Worm (Caenorhabditis elegans) whole organism, L1 larva: Measurements from ENCODE around the gene gst-31.
A peak's percentile ranks its signal among the peaks of the same experiment; 100 is the strongest.

ENCODE experiments used
- C04F5.9 ChIP-seq: sonication (generic microtip); optimal IDR thresholded peaks from 2 replicates; lab custom pipeline; 2016; ENCODE audit warnings: missing genetic modification characterization, missing compliant biosample characterization
- C34B4.2 ChIP-seq: sonication (generic microtip); optimal IDR thresholded peaks from 2 replicates; lab custom pipeline; 2017; ENCODE audit warnings: mild to moderate bottlenecking, missing genetic modification characterization, missing compliant biosample characterization
- alr-1 ChIP-seq: fragments of 200-800 bp; sonication (Bioruptor generic); optimal IDR thresholded peaks from 2 replicates; lab custom pipeline; 2018; ENCODE audit warnings: borderline replicate concordance, mild to moderate bottlenecking, missing genetic modification characterization, missing compliant biosample characterization
- aly-2 ChIP-seq: fragments of 150-350 bp; optimal IDR thresholded peaks from 2 replicates; lab custom pipeline; 2014; ENCODE audit warnings: missing biosample characterization, missing genetic modification characterization
- blmp-1 ChIP-seq: fragments of 150-350 bp; optimal IDR thresholded peaks from 2 replicates; lab custom pipeline; 2014; ENCODE audit warnings: missing biosample characterization, missing genetic modification characterization
- ceh-82 ChIP-seq, 3 experiments: fragments of 150-350 bp in 1 of 3; sonication (generic microtip) in 2 of 3; optimal IDR thresholded peaks; 2 replicates each; lab custom pipeline; 2014 to 2017; ENCODE audit warnings: missing biosample characterization in 3 of 3, missing genetic modification characterization in 3 of 3
- efl-1 ChIP-seq, 4 experiments: fragments of 150-350 bp; optimal IDR thresholded peaks in 3 of 4; peaks in 1 of 4; 1 replicate in 1 of 4; 2 replicates in 3 of 4; lab custom pipeline; 2014; ENCODE audit warnings: missing biosample characterization in 2 of 4, missing genetic modification characterization in 2 of 4, missing genetic modification reagents in 2 of 4
- egl-27 ChIP-seq, 2 experiments: fragments of 150-350 bp in 1 of 2; sonication (generic microtip); optimal IDR thresholded peaks; 3 replicates each; lab custom pipeline; 2017 to 2018; ENCODE audit warnings: missing biosample characterization in 2 of 2, missing genetic modification characterization in 2 of 2, missing genetic modification reagents in 2 of 2
- elt-2 ChIP-seq: sonication (generic microtip); optimal IDR thresholded peaks from 2 replicates; lab custom pipeline; 2016; ENCODE audit warnings: missing genetic modification characterization, mild to moderate bottlenecking, inconsistent platforms, missing compliant biosample characterization, missing genetic modification reagents
- ets-5 ChIP-seq: fragments of 200-800 bp; sonication (Bioruptor generic); IDR thresholded peaks from 2 replicates; pipeline ENCODE4 v1.3.6; 2022; ENCODE audit warnings: missing genetic modification characterization, missing compliant biosample characterization
- fkh-4 ChIP-seq: sonication (generic microtip); optimal IDR thresholded peaks from 2 replicates; lab custom pipeline; 2016; ENCODE audit warnings: missing compliant biosample characterization, missing genetic modification characterization, borderline replicate concordance
- fkh-8 ChIP-seq: sonication (generic microtip); optimal IDR thresholded peaks from 2 replicates; lab custom pipeline; 2016; ENCODE audit warnings: mild to moderate bottlenecking, missing genetic modification characterization, missing compliant biosample characterization
- hlh-17 ChIP-seq: fragments of 200-800 bp; sonication (Bioruptor generic); optimal IDR thresholded peaks from 2 replicates; lab custom pipeline; 2018; ENCODE audit warnings: missing genetic modification characterization, mild to moderate bottlenecking, missing compliant biosample characterization, moderate library complexity, borderline replicate concordance
- hlh-4 ChIP-seq: sonication (generic microtip); optimal IDR thresholded peaks from 2 replicates; lab custom pipeline; 2016; ENCODE audit warnings: mild to moderate bottlenecking, missing genetic modification characterization, missing compliant biosample characterization
- irx-1 ChIP-seq: sonication (generic microtip); optimal IDR thresholded peaks from 2 replicates; lab custom pipeline; 2016; ENCODE audit warnings: missing genetic modification characterization, missing compliant biosample characterization
- isw-1 ChIP-seq: fragments of 200-800 bp; sonication (Bioruptor generic); IDR thresholded peaks from 2 replicates; pipeline ENCODE4 v1.3.6; 2022; ENCODE audit warnings: missing genetic modification characterization, missing compliant biosample characterization
- lin-14 ChIP-seq: fragments of 200-800 bp; sonication (Bioruptor generic); optimal IDR thresholded peaks from 2 replicates; lab custom pipeline; 2018; ENCODE audit warnings: mild to moderate bottlenecking, missing genetic modification characterization, moderate library complexity, missing compliant biosample characterization
- lin-35 ChIP-seq, 2 experiments: fragments of 150-350 bp; optimal IDR thresholded peaks; 2 replicates each; lab custom pipeline; 2014; ENCODE audit warnings: missing biosample characterization in 2 of 2, missing genetic modification characterization in 2 of 2, missing genetic modification reagents in 2 of 2
- lsy-2 ChIP-seq, 2 experiments: fragments of 150-350 bp; optimal IDR thresholded peaks; 2 replicates each; lab custom pipeline; 2014; ENCODE audit warnings: missing biosample characterization in 2 of 2, missing genetic modification characterization in 2 of 2
- mdl-1 ChIP-seq, 2 experiments: fragments of 150-350 bp; optimal IDR thresholded peaks; 2 replicates each; lab custom pipeline; 2014 to 2017; ENCODE audit warnings: missing biosample characterization in 2 of 2, missing genetic modification characterization in 2 of 2, inconsistent platforms in 1 of 2
- nhr-19 ChIP-seq: fragments of 200-800 bp; sonication (Bioruptor generic); conservative IDR thresholded peaks from 2 replicates; pipeline ENCODE4 v1.3.6; 2022; ENCODE audit warnings: missing genetic modification characterization, missing compliant biosample characterization
- nhr-237 ChIP-seq: fragments of 150-350 bp; optimal IDR thresholded peaks from 2 replicates; lab custom pipeline; 2014; ENCODE audit warnings: missing biosample characterization, missing genetic modification characterization
- nhr-71 ChIP-seq: sonication (generic microtip); optimal IDR thresholded peaks from 2 replicates; lab custom pipeline; 2016; ENCODE audit warnings: mild to moderate bottlenecking, missing genetic modification characterization, moderate library complexity, missing compliant biosample characterization
- nhr-77 ChIP-seq: fragments of 150-350 bp; optimal IDR thresholded peaks from 2 replicates; lab custom pipeline; 2014; ENCODE audit warnings: missing biosample characterization, missing genetic modification characterization
- nhr-84 ChIP-seq: sonication (generic microtip); optimal IDR thresholded peaks from 2 replicates; lab custom pipeline; 2017; ENCODE audit warnings: missing biosample characterization, missing genetic modification characterization
- nhr-90 ChIP-seq: sonication (generic microtip); optimal IDR thresholded peaks from 2 replicates; lab custom pipeline; 2016; ENCODE audit warnings: mild to moderate bottlenecking, missing genetic modification characterization, missing compliant biosample characterization; ENCODE audit not compliant: poor library complexity
- pag-3 ChIP-seq: sonication (generic microtip); optimal IDR thresholded peaks from 2 replicates; lab custom pipeline; 2017; ENCODE audit warnings: missing genetic modification characterization, mild to moderate bottlenecking, missing compliant biosample characterization, antibody characterized with exemption, borderline replicate concordance; ENCODE audit not compliant: insufficient read depth
- pqm-1 ChIP-seq: sonication (generic microtip); optimal IDR thresholded peaks from 3 replicates; lab custom pipeline; 2017; ENCODE audit warnings: missing biosample characterization, missing genetic modification characterization
- skn-1 ChIP-seq: fragments of 150-350 bp; optimal IDR thresholded peaks from 2 replicates; lab custom pipeline; 2014; ENCODE audit warnings: missing biosample characterization, missing genetic modification characterization
- snpc-4 ChIP-seq: fragments of 150-350 bp; optimal IDR thresholded peaks from 2 replicates; lab custom pipeline; 2014; ENCODE audit warnings: missing biosample characterization, missing genetic modification characterization
- snu-23 ChIP-seq: sonication (generic microtip); optimal IDR thresholded peaks from 2 replicates; lab custom pipeline; 2016; ENCODE audit warnings: missing genetic modification characterization, missing compliant biosample characterization
- tlp-1 ChIP-seq: fragments of 150-350 bp; optimal IDR thresholded peaks from 2 replicates; lab custom pipeline; 2014; ENCODE audit warnings: missing biosample characterization, missing genetic modification characterization
- unc-30 ChIP-seq: sonication (generic microtip); optimal IDR thresholded peaks from 2 replicates; lab custom pipeline; 2017; ENCODE audit warnings: missing biosample characterization, missing genetic modification characterization
- vab-15 ChIP-seq: sonication (generic microtip); optimal IDR thresholded peaks from 2 replicates; lab custom pipeline; 2017; ENCODE audit warnings: missing genotype, mild to moderate bottlenecking, missing genetic modification characterization, missing compliant biosample characterization

gst-31 gene

DNA sequence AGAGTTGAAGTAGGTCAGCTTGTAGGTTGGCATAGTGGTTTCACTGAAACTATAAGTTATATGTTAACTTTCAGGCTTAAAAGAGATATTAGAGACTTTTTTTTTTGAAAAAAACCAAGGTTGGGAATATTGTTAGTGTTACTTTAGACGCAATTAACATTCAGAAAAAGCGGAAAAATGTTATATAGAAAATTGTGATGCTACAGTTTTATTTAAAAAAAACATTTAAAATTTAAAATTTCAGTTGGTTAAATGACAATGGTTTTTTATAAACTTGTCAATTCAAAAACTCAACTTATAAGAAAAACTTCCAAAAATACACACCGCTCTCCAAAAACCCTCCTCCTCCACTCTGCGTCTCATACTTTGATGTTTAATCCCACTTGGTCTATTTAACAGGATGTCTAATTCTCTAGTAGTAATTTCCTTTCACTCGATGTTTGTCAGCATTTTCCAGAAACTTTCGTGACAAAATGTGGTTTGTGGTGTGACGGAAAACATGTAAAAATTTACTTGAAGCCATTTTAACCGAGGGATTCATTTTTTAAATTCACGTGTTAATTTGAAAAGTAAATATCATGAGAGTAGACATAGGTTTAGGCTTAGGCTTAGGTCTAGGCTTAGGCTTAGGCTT, at the start of gene gst-31:
gst-31 (minus strand) TSS at position 51 of the 634 bp plus-strand sequence.
- TF ChIP-seq fkh-8 (tag; lab: Kevin White, UChicago) (peak; percentile 81), hlh-4 (tag; lab: Kevin White, UChicago) (no peak), alr-1 (tag; lab: Kevin White, UChicago) (no peak), hlh-17 (no peak), tlp-1 (tag; lab: Kevin White, UChicago) (no peak), C04F5.9 (tag; lab: Kevin White, UChicago) (no peak), blmp-1 (tag; lab: Kevin White, UChicago) (peak; percentile 50), snu-23 (peak; percentile 28), lsy-2 (tag; optimal IDR thresholded peaks at IDR 0.05; lab: Kevin White, UChicago) (peak in 1 of 2 experiments; percentile 16), lin-35 (GFP tag; optimal IDR thresholded peaks at IDR 0.05; lab: Kevin White, UChicago) (no peak), aly-2 (tag; lab: Kevin White, UChicago) (no peak), skn-1 (tag; lab: Kevin White, UChicago) (peak; percentile 88), lin-14 (peak; percentile 61), unc-30 (no peak), snpc-4 (tag; lab: Kevin White, UChicago) (no peak), irx-1 (tag; lab: Kevin White, UChicago) (no peak)
- TF ChIP-seq, all 84 proteins: peak for 6

DNA sequence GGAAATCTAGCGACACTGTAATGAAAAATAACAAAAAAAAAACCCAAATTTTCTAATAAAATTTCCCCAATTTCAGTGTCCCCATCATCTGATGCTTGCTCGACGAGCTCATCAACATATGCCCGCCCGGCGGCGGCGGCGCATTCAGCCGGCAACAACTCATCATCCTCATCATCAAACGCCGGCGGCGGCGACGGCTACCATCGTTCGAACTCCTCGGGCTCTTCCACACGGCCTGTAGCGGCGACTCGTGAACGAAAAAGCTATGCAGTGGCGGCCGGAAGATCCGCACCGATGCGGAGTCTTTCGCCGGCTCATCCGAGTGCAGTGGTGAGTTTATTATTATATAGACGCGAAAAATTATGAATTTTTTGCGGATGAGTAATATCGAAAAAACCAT, 45.4 kb upstream of the gst-31 start:
- TF ChIP-seq unc-30 (no peak), isw-1 (GFP tag; lab: Robert Waterston, UW) (no peak), lin-14 (no peak), fkh-8 (tag; lab: Kevin White, UChicago) (no peak), nhr-19 (GFP tag; lab: Robert Waterston, UW) (no peak), vab-15 (no peak), nhr-71 (tag; lab: Kevin White, UChicago) (no peak), nhr-77 (tag; lab: Kevin White, UChicago) (no peak), aly-2 (tag; lab: Kevin White, UChicago) (no peak), ets-5 (GFP tag; lab: Robert Waterston, UW) (no peak), nhr-237 (no peak), egl-27 (tag; optimal IDR thresholded peaks at IDR 0.05; lab: Kevin White, UChicago) (no peak), nhr-90 (no peak), nhr-84 (tag; lab: Kevin White, UChicago) (no peak)

DNA sequence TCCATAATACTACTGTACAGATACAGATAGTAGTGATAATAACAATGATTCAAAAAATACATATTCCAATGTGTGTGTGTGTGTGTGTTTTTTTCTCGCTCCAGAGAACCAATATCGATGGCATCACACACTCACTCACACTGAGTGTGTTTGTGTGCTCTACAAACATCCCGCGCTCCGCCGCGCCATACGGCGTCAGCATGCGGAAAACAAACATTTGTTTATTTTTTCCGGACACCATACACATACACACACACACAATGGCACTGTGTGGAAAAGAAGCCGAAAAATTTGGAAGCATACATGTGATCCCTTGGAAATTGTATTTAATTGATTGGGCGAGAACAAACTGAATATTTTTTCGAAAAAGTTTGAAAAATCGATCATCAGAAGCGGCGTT, 44.3 kb upstream of the gst-31 start:
- TF ChIP-seq pag-3 = no peak
- TF ChIP-seq isw-1 (GFP tag; lab: Robert Waterston, UW) = no peak
- TF ChIP-seq mdl-1 (tag; optimal IDR thresholded peaks at IDR 0.05; lab: Kevin White, UChicago) = no peak
- TF ChIP-seq pqm-1 (tag; lab: Kevin White, UChicago) = no peak
- no peak for TF ChIP-seq nhr-71 (tag; lab: Kevin White, UChicago)
- no peak for TF ChIP-seq efl-1 (optimal IDR thresholded peaks at IDR 0.05; lab: Kevin White, UChicago)
- TF ChIP-seq efl-1 (GFP tag; optimal IDR thresholded peaks at IDR 0.05 in 1 of 2; lab: Kevin White, UChicago) = peak in 1 of 2 experiments; percentile 90
- TF ChIP-seq unc-30 = no peak

DNA sequence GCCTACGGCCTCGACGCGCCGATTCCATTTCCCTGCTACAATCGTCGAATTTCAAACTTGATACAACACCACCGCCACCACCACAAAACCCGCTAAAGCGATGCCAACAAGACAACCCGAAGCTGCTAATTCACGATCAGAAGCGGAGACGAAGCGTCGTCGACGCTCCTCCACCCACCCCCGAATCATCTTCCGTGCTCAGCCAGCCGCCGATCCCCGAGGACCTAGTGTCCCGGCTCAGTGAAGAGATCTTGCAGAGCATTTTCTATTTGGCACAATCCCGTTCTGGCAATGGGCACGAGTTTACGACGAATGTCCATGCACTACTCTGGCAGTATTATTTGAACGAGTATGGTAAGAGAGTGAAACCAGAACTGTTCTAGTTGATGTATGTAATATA, 43.8 kb upstream of the gst-31 start:
- no peak for TF ChIP-seq nhr-237
- 0 out of 2 replicates have a peak, but pooled peaks have one; percentile 61 for TF ChIP-seq ets-5 (GFP tag; lab: Robert Waterston, UW)

ce11 chrII:15217949-15218348, 43.2 kb upstream of the gst-31 start:
- no peak for TF ChIP-seq C34B4.2
- no peak for TF ChIP-seq fkh-4
- no peak for TF ChIP-seq nhr-237
- no peak for TF ChIP-seq ceh-82 (tag; optimal IDR thresholded peaks at IDR 0.05; lab: Kevin White, UChicago)
- TF ChIP-seq blmp-1 (tag; lab: Kevin White, UChicago) = peak; percentile 94
- TF ChIP-seq elt-2 = no peak
- TF ChIP-seq, all 84 proteins: peak for 1
